Worm (Caenorhabditis elegans) whole organism, early embryonic: ENCODE results near the gene mrps-18B.

Source experiments
- B0310.2 ChIP-seq: sonication (generic microtip); optimal IDR thresholded peaks from 2 replicates; lab custom pipeline; 2016; ENCODE audit warnings: mild to moderate bottlenecking, missing genetic modification characterization, missing compliant biosample characterization
- F13C5.2 ChIP-seq: sonication (generic microtip); optimal IDR thresholded peaks from 2 replicates; lab custom pipeline; 2017; ENCODE audit warnings: mild to moderate bottlenecking, missing genetic modification characterization, inconsistent platforms, missing compliant biosample characterization
- ama-1 ChIP-seq: fragments of 150-350 bp; optimal IDR thresholded peaks from 2 replicates; lab custom pipeline; 2014
- ceh-36 ChIP-seq: sonication (generic microtip); optimal IDR thresholded peaks from 2 replicates; lab custom pipeline; 2016; ENCODE audit warnings: missing genetic modification characterization, inconsistent platforms, missing compliant biosample characterization
- flt-1 ChIP-seq: fragments of 200-800 bp; sonication (Bioruptor generic); IDR thresholded peaks from 2 replicates; pipeline ENCODE4 v1.3.6; 2022; ENCODE audit warnings: missing genetic modification characterization, missing compliant biosample characterization
- hmg-4 ChIP-seq: fragments of 200-800 bp; sonication (Bioruptor generic); optimal IDR thresholded peaks from 2 replicates; lab custom pipeline; 2018; ENCODE audit warnings: mild to moderate bottlenecking, missing genetic modification characterization, missing compliant biosample characterization
- pes-1 ChIP-seq: fragments of 200-800 bp; sonication (Bioruptor generic); IDR thresholded peaks from 2 replicates; pipeline ENCODE4 v1.3.6; 2022; ENCODE audit warnings: missing genetic modification reagents, missing genetic modification characterization, missing compliant biosample characterization
- sea-1 ChIP-seq: fragments of 200-800 bp; sonication (Bioruptor generic); conservative IDR thresholded peaks from 2 replicates; pipeline ENCODE4 v1.3.6; 2022; ENCODE audit warnings: missing genetic modification characterization, missing compliant biosample characterization
- tbx-11 ChIP-seq: fragments of 200-800 bp; sonication (Bioruptor generic); IDR thresholded peaks from 2 replicates; pipeline ENCODE4 v1.3.6; 2022; ENCODE audit warnings: missing genetic modification characterization, missing compliant biosample characterization
- tbx-37 ChIP-seq: fragments of 200-800 bp; sonication (Bioruptor generic); conservative IDR thresholded peaks from 2 replicates; pipeline ENCODE4 v1.3.6; 2022; ENCODE audit warnings: missing genetic modification reagents, missing genetic modification characterization, missing compliant biosample characterization
- tra-4 ChIP-seq: sonication (generic microtip); optimal IDR thresholded peaks from 2 replicates; lab custom pipeline; 2017; ENCODE audit warnings: missing genetic modification characterization, missing compliant biosample characterization

ce11 chrII:8573044-8573443 lies 47.6 kb downstream of the mrps-18B start, which contains the start of gene F54C9.7:
- no peak for TF ChIP-seq sea-1
- no peak for TF ChIP-seq B0310.2 (tag; lab: Kevin White, UChicago)
- TF ChIP-seq ama-1 (lab: Kevin White, UChicago): no peak
- no peak for TF ChIP-seq tbx-11 (GFP tag; lab: Robert Waterston, UW)
- no peak for TF ChIP-seq pes-1
- no peak for TF ChIP-seq F13C5.2 (tag; lab: Kevin White, UChicago)
- no peak for TF ChIP-seq tbx-37 (GFP tag; lab: Robert Waterston, UW)
- TF ChIP-seq hmg-4 (GFP tag; lab: Kevin White, UChicago): no peak
- TF ChIP-seq tra-4 (tag; lab: Kevin White, UChicago): no peak
- no peak for TF ChIP-seq ceh-36 (tag; lab: Kevin White, UChicago)
- no peak for TF ChIP-seq flt-1 (GFP tag; lab: Robert Waterston, UW)
